Fruit fly (Drosophila melanogaster): Measurements from ENCODE around the gene mex1.

mex1 gene

dm6 chr3L:15532368-15533030, 13.1 kb upstream of the mex1 start (continued):
- no peak for TF ChIP-seq CG17568 (GFP tag; optimal IDR thresholded peaks at IDR 0.05)
- 0 out of 3 replicates have a peak, but pooled peaks have one; percentile 56 for TF ChIP-seq CG6175 (GFP tag; IDR thresholded peaks at IDR 0.05)
- TF ChIP-seq CG2199 (GFP tag; IDR thresholded peaks at IDR 0.05) = peak; percentile 91
- no peak for TF ChIP-seq unc-4 (GFP tag; IDR thresholded peaks at IDR 0.05; ENCODE audit: partially characterized antibody)
- peak; percentile 27; the same call in 1 of the 2 replicates for TF ChIP-seq klu (GFP tag; IDR thresholded peaks at IDR 0.05)
- TF ChIP-seq zen (tag; optimal IDR thresholded peaks at IDR 0.05) = no peak
- TF ChIP-seq CG6254 (GFP tag; optimal IDR thresholded peaks at IDR 0.05) = peak; percentile 25
- TF ChIP-seq Hand (GFP tag; optimal IDR thresholded peaks at IDR 0.05) = no peak
- TF ChIP-seq Abd-B (GFP tag; optimal IDR thresholded peaks at IDR 0.05) = peak; percentile 15
- no peak for TF ChIP-seq tll (GFP tag; optimal IDR thresholded peaks at IDR 0.05)
- TF ChIP-seq Max (GFP tag; optimal IDR thresholded peaks at IDR 0.05) = peak; percentile 27
- TF ChIP-seq CG18011 (GFP tag; optimal IDR thresholded peaks at IDR 0.05) = no peak
- no peak for TF ChIP-seq CG11560 (tag; IDR thresholded peaks at IDR 0.05)
- peak; percentile 4 for TF ChIP-seq CG12155 (GFP tag; optimal IDR thresholded peaks at IDR 0.05)
- TF ChIP-seq bsh (GFP tag; optimal IDR thresholded peaks at IDR 0.05) = peak in 1 of 2 experiments; percentile 15
- TF ChIP-seq CG16779 (GFP tag; IDR thresholded peaks at IDR 0.05) = no peak
- no peak for TF ChIP-seq BEAF-32 (GFP tag; optimal IDR thresholded peaks at IDR 0.05)
- TF ChIP-seq CG13296 (GFP tag; optimal IDR thresholded peaks at IDR 0.05) = no peak
- TF ChIP-seq fd64A (GFP tag; optimal IDR thresholded peaks at IDR 0.05) = no peak
- peak; percentile 27 for TF ChIP-seq kni (GFP tag; optimal IDR thresholded peaks at IDR 0.05)
- TF ChIP-seq Neu2 (GFP tag; optimal IDR thresholded peaks at IDR 0.05; ENCODE audit: borderline replicate concordance) = no peak
- no peak for TF ChIP-seq salm (tag; optimal IDR thresholded peaks at IDR 0.05)
- TF ChIP-seq CG17385 (GFP tag; optimal IDR thresholded peaks at IDR 0.05) = no peak
- no peak for TF ChIP-seq CG6683 (GFP tag; optimal IDR thresholded peaks at IDR 0.05)
- no peak for TF ChIP-seq knrl (GFP tag; IDR thresholded peaks at IDR 0.05; ENCODE audit: partially characterized antibody)
- TF ChIP-seq CG10209 (GFP tag; optimal IDR thresholded peaks at IDR 0.05) = no peak
- no peak for TF ChIP-seq Dek (tag; optimal IDR thresholded peaks at IDR 0.05)
- TF ChIP-seq CG3163 (GFP tag; optimal IDR thresholded peaks at IDR 0.05) = peak; percentile 89
- TF ChIP-seq B-H2 (GFP tag; optimal IDR thresholded peaks at IDR 0.05) = no peak
- peak; percentile 61 for TF ChIP-seq pros (GFP tag; optimal IDR thresholded peaks at IDR 0.05)
- TF ChIP-seq Doc2 (GFP tag; IDR thresholded peaks at IDR 0.05) = no peak
- peak; percentile 39 for TF ChIP-seq gem (tag; optimal IDR thresholded peaks at IDR 0.05)
- peak; percentile 15 for TF ChIP-seq CG10654 (GFP tag; optimal IDR thresholded peaks at IDR 0.05)
- TF ChIP-seq fd3F (GFP tag; optimal IDR thresholded peaks at IDR 0.05) = no peak
- TF ChIP-seq Dad (GFP tag; optimal IDR thresholded peaks at IDR 0.05) = no peak
- TF ChIP-seq Hr39 (optimal IDR thresholded peaks at IDR 0.05) = no peak
- no peak for TF ChIP-seq CG8089 (GFP tag; optimal IDR thresholded peaks at IDR 0.05)
- TF ChIP-seq hkb (optimal IDR thresholded peaks at IDR 0.05) = no peak
- peak; percentile 15; the same call in 1 of the 2 replicates for TF ChIP-seq hkb (GFP tag; IDR thresholded peaks at IDR 0.05)
- TF ChIP-seq CG12659 (GFP tag; optimal IDR thresholded peaks at IDR 0.05) = no peak
- no peak for TF ChIP-seq Dip3 (GFP tag; optimal IDR thresholded peaks at IDR 0.05)
- no peak for TF ChIP-seq CG11085 (GFP tag; IDR thresholded peaks at IDR 0.05)
- peak; percentile 46 for TF ChIP-seq tio (GFP tag; optimal IDR thresholded peaks at IDR 0.05)
- peak; percentile 43 for TF ChIP-seq trem (tag; optimal IDR thresholded peaks at IDR 0.05)
- no peak for TF ChIP-seq Nf-YC (tag; optimal IDR thresholded peaks at IDR 0.05)
- TF ChIP-seq kah (GFP tag; optimal IDR thresholded peaks at IDR 0.05) = no peak
- no peak for TF ChIP-seq CG42726 (GFP tag; IDR thresholded peaks at IDR 0.05; ENCODE audit: partially characterized antibody)
- TF ChIP-seq h (optimal IDR thresholded peaks at IDR 0.05) = no peak
- no peak for TF ChIP-seq odd (GFP tag; optimal IDR thresholded peaks at IDR 0.05)
- TF ChIP-seq Dref (GFP tag; IDR thresholded peaks at IDR 0.05) = no peak

All from whole organism, embryonic.